Fruit fly (Drosophila melanogaster) whole organism, embryonic: ENCODE measurements around the gene 14-3-3epsilon.

Source experiments
- CG11398 ChIP-seq: fragments of 200-800 bp; sonication (Bioruptor generic); optimal IDR thresholded peaks from 2 replicates; lab custom pipeline; 2016; ENCODE audit warnings: missing biosample characterization, missing genetic modification characterization
- CG11695 ChIP-seq: fragments of 200-800 bp; sonication (Bioruptor generic); IDR thresholded peaks from 3 replicates; pipeline ENCODE4 v1.3.6; 2022; ENCODE audit warnings: missing biosample characterization, missing genetic modification characterization
- CG15514 ChIP-seq: fragments of 200-800 bp; sonication (Bioruptor generic); optimal IDR thresholded peaks from 3 replicates; lab custom pipeline; 2017; ENCODE audit warnings: missing biosample characterization, missing genetic modification characterization, mild to moderate bottlenecking, moderate library complexity, missing genetic modification reagents
- CG17568 ChIP-seq: fragments of 200-800 bp; sonication (Bioruptor generic); optimal IDR thresholded peaks from 2 replicates; lab custom pipeline; 2018; ENCODE audit warnings: missing biosample characterization, mild to moderate bottlenecking, missing genetic modification characterization, moderate library complexity
- CG17829 ChIP-seq: fragments of 200-800 bp; optimal IDR thresholded peaks from 2 replicates; lab custom pipeline; 2019; ENCODE audit warnings: missing biosample characterization, mild to moderate bottlenecking, missing genetic modification characterization, moderate library complexity
- CG1832 ChIP-seq: fragments of 200-800 bp; sonication (Bioruptor generic); optimal IDR thresholded peaks from 2 replicates; lab custom pipeline; 2017; ENCODE audit warnings: missing biosample characterization, mild to moderate bottlenecking, missing genetic modification characterization, inconsistent platforms
- CG5953 ChIP-seq: fragments of 200-800 bp; sonication (Bioruptor generic); IDR thresholded peaks from 2 replicates; pipeline ENCODE4 v1.3.6; 2022; ENCODE audit warnings: missing biosample characterization, missing genetic modification characterization
- CG8478 ChIP-seq: fragments of >200 bp; optimal IDR thresholded peaks from 2 replicates; lab custom pipeline; 2018
- CG9817 ChIP-seq: fragments of 200-800 bp; sonication (Bioruptor generic); optimal IDR thresholded peaks from 2 replicates; lab custom pipeline; 2018; ENCODE audit warnings: missing biosample characterization, mild to moderate bottlenecking, missing genetic modification characterization, moderate library complexity
- Deaf1 ChIP-seq: fragments of 200-800 bp; optimal IDR thresholded peaks from 3 replicates; lab custom pipeline; 2019; ENCODE audit warnings: missing biosample characterization, mild to moderate bottlenecking, missing genetic modification characterization, moderate library complexity
- E2f2 ChIP-seq: fragments of 200-800 bp; sonication (Bioruptor generic); IDR thresholded peaks from 2 replicates; pipeline ENCODE4 v1.3.6; 2022; ENCODE audit warnings: missing biosample characterization, missing genetic modification characterization
- Ets65A ChIP-seq: fragments of 200-800 bp; sonication (Bioruptor generic); peaks from one replicate; lab custom pipeline; 2016; ENCODE audit warnings: missing biosample characterization, missing genetic modification characterization
- HmgD ChIP-seq: fragments of 200-800 bp; sonication (Bioruptor generic); optimal IDR thresholded peaks from 3 replicates; lab custom pipeline; 2016; ENCODE audit warnings: missing biosample characterization, missing genetic modification characterization
- Mad ChIP-seq: fragments of 200-800 bp; sonication (Bioruptor generic); optimal IDR thresholded peaks from 2 replicates; lab custom pipeline; 2016; ENCODE audit warnings: missing biosample characterization, missing genetic modification characterization
- Med ChIP-seq: fragments of 200-800 bp; sonication (Bioruptor generic); peaks from one replicate; lab custom pipeline; 2016; ENCODE audit warnings: missing biosample characterization, missing genetic modification characterization, mild to moderate bottlenecking, inconsistent platforms, moderate library complexity
- NFAT ChIP-seq: fragments of 200-800 bp; sonication (Bioruptor generic); IDR thresholded peaks from 2 replicates; pipeline ENCODE4 v1.3.6; 2022; ENCODE audit warnings: missing biosample characterization, missing genetic modification characterization
- Oli ChIP-seq: fragments of 200-800 bp; sonication (Bioruptor generic); optimal IDR thresholded peaks from 2 replicates; lab custom pipeline; 2018; ENCODE audit warnings: missing biosample characterization, mild to moderate bottlenecking, missing genetic modification characterization, moderate library complexity
- Ssrp ChIP-seq: fragments of 200-800 bp; sonication (Bioruptor generic); optimal IDR thresholded peaks from 2 replicates; lab custom pipeline; 2018; ENCODE audit warnings: missing biosample characterization, mild to moderate bottlenecking, missing genetic modification characterization, moderate library complexity
- Xbp1 ChIP-seq: fragments of 200-800 bp; sonication (Bioruptor generic); optimal IDR thresholded peaks from 3 replicates; lab custom pipeline; 2016; ENCODE audit warnings: missing biosample characterization, mild to moderate bottlenecking, missing genetic modification characterization
- ab ChIP-seq: fragments of 200-800 bp; sonication (Bioruptor generic); optimal IDR thresholded peaks from 2 replicates; lab custom pipeline; 2016; ENCODE audit warnings: missing biosample characterization, missing genetic modification characterization
- abd-A ChIP-seq: fragments of 200-800 bp; sonication (Bioruptor generic); optimal IDR thresholded peaks from 3 replicates; lab custom pipeline; 2019; ENCODE audit warnings: missing biosample characterization, mild to moderate bottlenecking, missing genetic modification characterization, moderate library complexity
- ap ChIP-seq: fragments of 200-800 bp; sonication (Bioruptor generic); IDR thresholded peaks from 2 replicates; pipeline ENCODE4 v1.3.6; 2022; ENCODE audit warnings: missing biosample characterization, missing genetic modification characterization
- cg ChIP-seq: fragments of 200-800 bp; sonication (Bioruptor generic); optimal IDR thresholded peaks from 3 replicates; lab custom pipeline; 2019; ENCODE audit warnings: missing biosample characterization, mild to moderate bottlenecking, missing genetic modification characterization, moderate library complexity
- chinmo ChIP-seq: fragments of 200-800 bp; sonication (Bioruptor generic); IDR thresholded peaks from 4 replicates; pipeline ENCODE4 v1.3.6; 2022; ENCODE audit warnings: missing biosample characterization, missing genetic modification characterization; ENCODE audit not compliant: partially characterized antibody
- ci ChIP-seq: fragments of 200-800 bp; sonication (Bioruptor generic); IDR thresholded peaks from 3 replicates; pipeline ENCODE4 v1.3.6; 2022; ENCODE audit warnings: missing biosample characterization, missing genetic modification characterization
- disco-r ChIP-seq: fragments of 200-800 bp; sonication (Bioruptor generic); optimal IDR thresholded peaks from 2 replicates; lab custom pipeline; 2016; ENCODE audit warnings: missing biosample characterization, missing genetic modification characterization
- eve ChIP-seq, 2 experiments: fragments of >200 bp; optimal IDR thresholded peaks; 2 replicates each; lab custom pipeline; 2017; ENCODE audit warnings: missing biosample characterization in 2 of 2, missing genetic modification characterization in 2 of 2
- ewg ChIP-seq: fragments of 200-800 bp; sonication (Bioruptor generic); optimal IDR thresholded peaks from 3 replicates; lab custom pipeline; 2017; ENCODE audit warnings: mild to moderate bottlenecking, missing biosample characterization, missing genetic modification reagents, missing genetic modification characterization
- gfzf ChIP-seq: fragments of 200-800 bp; sonication (Bioruptor generic); optimal IDR thresholded peaks from 2 replicates; lab custom pipeline; 2016; ENCODE audit warnings: missing biosample characterization, mild to moderate bottlenecking, missing genetic modification characterization, moderate library complexity
- ham ChIP-seq: fragments of 200-800 bp; sonication (Bioruptor generic); IDR thresholded peaks from 2 replicates; pipeline ENCODE4 v1.3.6; 2022; ENCODE audit warnings: missing biosample characterization, missing genetic modification characterization
- klu ChIP-seq: fragments of 200-800 bp; sonication (Bioruptor generic); IDR thresholded peaks from 2 replicates; pipeline ENCODE4 v1.3.6; 2022; ENCODE audit warnings: missing biosample characterization, missing genetic modification characterization
- mirr ChIP-seq: fragments of 200-800 bp; sonication (Bioruptor generic); optimal IDR thresholded peaks from 3 replicates; lab custom pipeline; 2018; ENCODE audit warnings: missing biosample characterization, mild to moderate bottlenecking, missing genetic modification characterization
- nerfin-1 ChIP-seq: fragments of 200-800 bp; sonication (Bioruptor generic); optimal IDR thresholded peaks from 3 replicates; lab custom pipeline; 2019; ENCODE audit warnings: missing biosample characterization, mild to moderate bottlenecking, missing genetic modification characterization, moderate library complexity
- pros ChIP-seq: fragments of 200-800 bp; sonication (Bioruptor generic); optimal IDR thresholded peaks from 3 replicates; lab custom pipeline; 2019; ENCODE audit warnings: missing biosample characterization, mild to moderate bottlenecking, missing genetic modification characterization, moderate library complexity
- ro ChIP-seq: fragments of 200-800 bp; sonication (Bioruptor generic); IDR thresholded peaks from 2 replicates; pipeline ENCODE4 v1.3.6; 2022; ENCODE audit warnings: missing biosample characterization, missing genetic modification characterization
- sd ChIP-seq: fragments of 200-800 bp; sonication (Bioruptor generic); optimal IDR thresholded peaks from 3 replicates; lab custom pipeline; 2018; ENCODE audit warnings: missing biosample characterization, mild to moderate bottlenecking, missing genetic modification characterization, moderate library complexity
- sens-2 ChIP-seq: fragments of 200-800 bp; sonication (Bioruptor generic); IDR thresholded peaks from 2 replicates; pipeline ENCODE4 v1.3.6; 2022; ENCODE audit warnings: missing biosample characterization, missing genetic modification characterization
- seq ChIP-seq: fragments of 200-800 bp; sonication (Bioruptor generic); IDR thresholded peaks from 2 replicates; pipeline ENCODE4 v1.3.6; 2022; ENCODE audit warnings: missing biosample characterization, missing genetic modification characterization
- sisA ChIP-seq: fragments of 200-800 bp; sonication (Bioruptor generic); IDR thresholded peaks from 2 replicates; pipeline ENCODE4 v1.3.6; 2022; ENCODE audit warnings: missing biosample characterization, missing genetic modification characterization
- sqz ChIP-seq: fragments of 200-800 bp; sonication (Bioruptor generic); optimal IDR thresholded peaks from 3 replicates; lab custom pipeline; 2018; ENCODE audit warnings: missing biosample characterization, mild to moderate bottlenecking, missing genetic modification characterization
- tio ChIP-seq: fragments of 200-800 bp; sonication (Bioruptor generic); optimal IDR thresholded peaks from 2 replicates; lab custom pipeline; 2017; ENCODE audit warnings: missing biosample characterization, missing genetic modification characterization, inconsistent platforms
- ttk ChIP-seq: fragments of 200-800 bp; sonication (Bioruptor generic); IDR thresholded peaks from 2 replicates; pipeline ENCODE4 v2.1.2; 2022; ENCODE audit warnings: missing biosample characterization, missing genetic modification characterization
- tup ChIP-seq: fragments of 200-800 bp; sonication (Bioruptor generic); optimal IDR thresholded peaks from 2 replicates; lab custom pipeline; 2016; ENCODE audit warnings: missing biosample characterization, mild to moderate bottlenecking, missing genetic modification characterization, moderate library complexity
- wor ChIP-seq: fragments of 200-800 bp; sonication (Bioruptor generic); IDR thresholded peaks from 2 replicates; pipeline ENCODE4 v1.3.6; 2022; ENCODE audit warnings: missing biosample characterization, missing genetic modification characterization

Gene 14-3-3epsilon

dm6 chr3R:18245044-18245596, 2.8 kb downstream of the 14-3-3epsilon start (continued):
- TF ChIP-seq Oli (tag; lab: Kevin White, UChicago) (no peak), sqz (GFP tag; lab: Kevin White, UChicago) (peak; percentile 17), ci (GFP tag; lab: Robert Waterston, UW) (0 out of 3 replicates have a peak, but pooled peaks have one; percentile 32), ham (GFP tag; lab: Robert Waterston, UW) (no peak), ab (GFP tag; lab: Kevin White, UChicago) (no peak), pros (GFP tag; lab: Kevin White, UChicago) (peak; percentile 74), Ets65A (GFP tag; lab: Kevin White, UChicago) (peak; percentile 29), Xbp1 (GFP tag; lab: Kevin White, UChicago) (no peak), CG5953 (GFP tag; lab: Robert Waterston, UW) (no peak), disco-r (GFP tag; lab: Kevin White, UChicago) (no peak), tio (no peak), CG11695 (GFP tag; lab: Robert Waterston, UW) (0 out of 3 replicates have a peak, but pooled peaks have one; percentile 19), sisA (GFP tag; lab: Robert Waterston, UW) (no peak), ap (GFP tag; lab: Robert Waterston, UW) (peak; percentile 17; the same call in 1 of the 2 replicates), Ssrp (peak; percentile 0), CG11398 (no peak), HmgD (GFP tag; lab: Kevin White, UChicago) (no peak), wor (GFP tag; lab: Robert Waterston, UW) (no peak), seq (GFP tag; lab: Robert Waterston, UW) (peak; percentile 16; the same call in 1 of the 2 replicates), CG15514 (GFP tag; lab: Kevin White, UChicago) (no peak), CG17829 (tag; lab: Kevin White, UChicago) (no peak), sd (tag; lab: Kevin White, UChicago) (peak; percentile 67), tup (GFP tag; lab: Kevin White, UChicago) (no peak), CG17568 (GFP tag; lab: Kevin White, UChicago) (no peak), CG9817 (tag; lab: Kevin White, UChicago) (no peak), ro (GFP tag; lab: Robert Waterston, UW) (no peak), nerfin-1 (tag; lab: Kevin White, UChicago) (peak; percentile 98), ewg (peak; percentile 53), Mad (GFP tag; lab: Kevin White, UChicago) (no peak), ttk (GFP tag; lab: Robert Waterston, UW) (0 out of 2 replicates have a peak, but pooled peaks have one; percentile 17), gfzf (no peak), klu (no peak)

- TF ChIP-seq NFAT (GFP tag; lab: Robert Waterston, UW) = no peak
- TF ChIP-seq cg = peak; percentile 59
- peak; percentile 5 for TF ChIP-seq abd-A (tag; lab: Kevin White, UChicago)
- TF ChIP-seq CG1832 = peak; percentile 8
- TF ChIP-seq mirr (GFP tag; lab: Kevin White, UChicago) = peak; percentile 31
- 0 out of 4 replicates have a peak, but pooled peaks have one; percentile 19 for TF ChIP-seq chinmo (GFP tag; lab: Robert Waterston, UW)
- no peak for TF ChIP-seq sens-2 (GFP tag; lab: Robert Waterston, UW)
- peak; percentile 8 for TF ChIP-seq Deaf1 (tag; lab: Kevin White, UChicago)
- TF ChIP-seq eve (GFP tag; optimal IDR thresholded peaks at IDR 0.05; lab: Kevin White, UChicago) = no peak
- TF ChIP-seq Med = peak; percentile 36
- TF ChIP-seq CG8478 (lab: Kevin White, UChicago) = peak; percentile 28
- 0 out of 2 replicates have a peak, but pooled peaks have one; percentile 15 for TF ChIP-seq E2f2 (GFP tag; lab: Robert Waterston, UW)
- TF ChIP-seq, all 482 proteins: peak for 9
These were observed 3.7 kb downstream of the 14-3-3epsilon start for dm6 chr3R:18246041-18246440.
